Fruit fly (Drosophila melanogaster) whole organism, embryonic: ENCODE results near the gene CG3815.

Experiments
- B-H2 ChIP-seq: fragments of 200-800 bp; sonication (Bioruptor generic); optimal IDR thresholded peaks from 2 replicates; lab custom pipeline; 2018; ENCODE audit warnings: missing biosample characterization, mild to moderate bottlenecking, missing genetic modification characterization
- CG1024 ChIP-seq: fragments of 200-800 bp; sonication (Bioruptor generic); IDR thresholded peaks from 2 replicates; pipeline ENCODE4 v1.3.6; 2022; ENCODE audit warnings: missing biosample characterization, missing genetic modification characterization
- CG10321 ChIP-seq: fragments of 200-800 bp; sonication (Bioruptor generic); IDR thresholded peaks from 2 replicates; pipeline ENCODE4 v1.3.6; 2022; ENCODE audit warnings: missing biosample characterization, missing genetic modification characterization
- CG10431 ChIP-seq: fragments of 200-800 bp; sonication (Bioruptor generic); optimal IDR thresholded peaks from 3 replicates; lab custom pipeline; 2018; ENCODE audit warnings: missing biosample characterization, mild to moderate bottlenecking, missing genetic modification characterization
- CG10565 ChIP-seq: fragments of 200-800 bp; sonication (Bioruptor generic); optimal IDR thresholded peaks from 3 replicates; lab custom pipeline; 2016; ENCODE audit warnings: missing biosample characterization, mild to moderate bottlenecking, missing genetic modification characterization
- CG11093 ChIP-seq: fragments of 200-800 bp; sonication (Bioruptor generic); IDR thresholded peaks from 3 replicates; pipeline ENCODE4 v1.3.6; 2022; ENCODE audit warnings: missing biosample characterization, missing genetic modification characterization
- CG11504 ChIP-seq: fragments of 200-800 bp; sonication (Bioruptor generic); optimal IDR thresholded peaks from 3 replicates; lab custom pipeline; 2019; ENCODE audit warnings: missing biosample characterization, mild to moderate bottlenecking, missing genetic modification characterization, moderate library complexity
- CG11560 ChIP-seq: fragments of 200-800 bp; sonication (Bioruptor generic); IDR thresholded peaks from 3 replicates; pipeline ENCODE4 v1.3.6; 2022; ENCODE audit warnings: missing biosample characterization, missing genetic modification characterization
- CG12219 ChIP-seq: fragments of 200-800 bp; sonication (Bioruptor generic); optimal IDR thresholded peaks from 3 replicates; lab custom pipeline; 2018; ENCODE audit warnings: missing biosample characterization, mild to moderate bottlenecking, missing genetic modification characterization
- CG13775 ChIP-seq: fragments of 200-800 bp; sonication (Bioruptor generic); optimal IDR thresholded peaks from 3 replicates; lab custom pipeline; 2017; ENCODE audit warnings: missing biosample characterization, mild to moderate bottlenecking, missing genetic modification characterization
- CG14667 ChIP-seq: fragments of 200-800 bp; sonication (Bioruptor generic); IDR thresholded peaks from 2 replicates; pipeline ENCODE4 v1.3.6; 2022; ENCODE audit warnings: missing biosample characterization, missing genetic modification characterization
- CG1529 ChIP-seq: fragments of 200-800 bp; sonication (Bioruptor generic); optimal IDR thresholded peaks from 3 replicates; lab custom pipeline; 2018; ENCODE audit warnings: missing biosample characterization, missing genetic modification characterization
- CG17328 ChIP-seq: fragments of 200-800 bp; sonication (Bioruptor generic); IDR thresholded peaks from 2 replicates; pipeline ENCODE4 v1.3.6; 2022; ENCODE audit warnings: missing biosample characterization, missing genetic modification characterization
- CG18476 ChIP-seq: fragments of 200-800 bp; sonication (Bioruptor generic); optimal IDR thresholded peaks from 2 replicates; lab custom pipeline; 2016; ENCODE audit warnings: missing biosample characterization, mild to moderate bottlenecking, missing genetic modification characterization
- CG18599 ChIP-seq: fragments of 200-800 bp; sonication (Bioruptor generic); optimal IDR thresholded peaks from 3 replicates; lab custom pipeline; 2017; ENCODE audit warnings: missing biosample characterization, missing genetic modification characterization, mild to moderate bottlenecking, moderate library complexity, missing genetic modification reagents
- CG2712 ChIP-seq: fragments of 200-800 bp; optimal IDR thresholded peaks from 3 replicates; lab custom pipeline; 2019; ENCODE audit warnings: missing biosample characterization, mild to moderate bottlenecking, missing genetic modification characterization, moderate library complexity
- CG31365 ChIP-seq: fragments of 200-800 bp; sonication (Bioruptor generic); optimal IDR thresholded peaks from 2 replicates; lab custom pipeline; 2018; ENCODE audit warnings: missing biosample characterization, mild to moderate bottlenecking, missing genetic modification characterization
- CG33213 ChIP-seq: fragments of 200-800 bp; sonication (Bioruptor generic); optimal IDR thresholded peaks from 3 replicates; lab custom pipeline; 2016; ENCODE audit warnings: missing biosample characterization, missing genetic modification characterization
- CG4282 ChIP-seq: fragments of 200-800 bp; sonication (Bioruptor generic); optimal IDR thresholded peaks from 2 replicates; lab custom pipeline; 2016; ENCODE audit warnings: missing biosample characterization, missing genetic modification characterization
- CG5953 ChIP-seq: fragments of 200-800 bp; sonication (Bioruptor generic); IDR thresholded peaks from 2 replicates; pipeline ENCODE4 v1.3.6; 2022; ENCODE audit warnings: missing biosample characterization, missing genetic modification characterization
- CG6254 ChIP-seq: fragments of 200-800 bp; sonication (Bioruptor generic); optimal IDR thresholded peaks from 3 replicates; lab custom pipeline; 2017; ENCODE audit warnings: mild to moderate bottlenecking, missing biosample characterization, missing genetic modification reagents, missing genetic modification characterization
- CG6689 ChIP-seq: fragments of 200-800 bp; sonication (Bioruptor generic); IDR thresholded peaks from 2 replicates; pipeline ENCODE4 v1.3.6; 2022; ENCODE audit warnings: missing biosample characterization, missing genetic modification characterization
- E2f2 ChIP-seq: fragments of 200-800 bp; sonication (Bioruptor generic); IDR thresholded peaks from 2 replicates; pipeline ENCODE4 v1.3.6; 2022; ENCODE audit warnings: missing biosample characterization, missing genetic modification characterization
- Fer2 ChIP-seq: fragments of 200-800 bp; sonication (Bioruptor generic); optimal IDR thresholded peaks from 2 replicates; lab custom pipeline; 2018; ENCODE audit warnings: missing biosample characterization, mild to moderate bottlenecking, missing genetic modification characterization, moderate library complexity
- H15 ChIP-seq: fragments of 200-800 bp; sonication (Bioruptor generic); IDR thresholded peaks from 3 replicates; pipeline ENCODE4 v1.3.6; 2022; ENCODE audit warnings: missing biosample characterization, missing genetic modification characterization
- Hr3 ChIP-seq: fragments of 200-800 bp; sonication (Bioruptor generic); optimal IDR thresholded peaks from 3 replicates; lab custom pipeline; 2016; ENCODE audit warnings: missing biosample characterization, missing genetic modification characterization
- Hr51 ChIP-seq, 2 experiments: fragments of 200-800 bp; sonication (Bioruptor generic); optimal IDR thresholded peaks; 2 replicates in 1 of 2; 3 replicates in 1 of 2; lab custom pipeline; 2016 to 2018; ENCODE audit warnings: missing biosample characterization in 2 of 2, missing genetic modification characterization in 2 of 2, mild to moderate bottlenecking in 1 of 2, moderate library complexity in 1 of 2
- NK7.1 ChIP-seq: fragments of 200-800 bp; sonication (Bioruptor generic); optimal IDR thresholded peaks from 3 replicates; lab custom pipeline; 2016; ENCODE audit warnings: missing biosample characterization, missing genetic modification characterization
- Optix ChIP-seq: fragments of 200-800 bp; sonication (Bioruptor generic); IDR thresholded peaks from 3 replicates; pipeline ENCODE4 v1.3.6; 2022; ENCODE audit warnings: missing biosample characterization, missing genetic modification characterization
- Ptx1 ChIP-seq: fragments of 200-800 bp; sonication (Bioruptor generic); IDR thresholded peaks from 2 replicates; pipeline ENCODE4 v1.3.6; 2022; ENCODE audit warnings: missing biosample characterization, missing genetic modification characterization
- Spps ChIP-seq: fragments of 200-800 bp; sonication (Bioruptor generic); optimal IDR thresholded peaks from 2 replicates; lab custom pipeline; 2018; ENCODE audit warnings: missing biosample characterization, mild to moderate bottlenecking, missing genetic modification characterization
- Trl ChIP-seq, 3 experiments: fragments of >200 bp in 2 of 3; fragments of 200-800 bp in 1 of 3; sonication (Bioruptor generic) in 1 of 3; optimal IDR thresholded peaks; 2 replicates in 1 of 3; 3 replicates in 2 of 3; lab custom pipeline; 2016 to 2017; ENCODE audit warnings: missing biosample characterization in 1 of 3, missing genetic modification characterization in 1 of 3
- ato ChIP-seq: fragments of 200-800 bp; sonication (Bioruptor generic); IDR thresholded peaks from 2 replicates; pipeline ENCODE4 v1.3.6; 2022; ENCODE audit warnings: missing biosample characterization, missing genetic modification characterization; ENCODE audit not compliant: partially characterized antibody
- bigmax ChIP-seq: fragments of 200-800 bp; sonication (Bioruptor generic); optimal IDR thresholded peaks from 2 replicates; lab custom pipeline; 2018; ENCODE audit warnings: missing biosample characterization, mild to moderate bottlenecking, missing genetic modification characterization
- cg ChIP-seq: fragments of 200-800 bp; sonication (Bioruptor generic); optimal IDR thresholded peaks from 3 replicates; lab custom pipeline; 2019; ENCODE audit warnings: missing biosample characterization, mild to moderate bottlenecking, missing genetic modification characterization, moderate library complexity
- chn ChIP-seq: fragments of 200-800 bp; sonication (Bioruptor generic); optimal IDR thresholded peaks from 2 replicates; lab custom pipeline; 2016; ENCODE audit warnings: missing biosample characterization, missing genetic modification characterization
- ci ChIP-seq: fragments of 200-800 bp; sonication (Bioruptor generic); IDR thresholded peaks from 3 replicates; pipeline ENCODE4 v1.3.6; 2022; ENCODE audit warnings: missing biosample characterization, missing genetic modification characterization
- crol ChIP-seq: fragments of 200-800 bp; sonication (Bioruptor generic); IDR thresholded peaks from 2 replicates; pipeline ENCODE4 v1.3.6; 2022; ENCODE audit warnings: missing biosample characterization, missing genetic modification characterization
- dimm ChIP-seq: fragments of 200-800 bp; sonication (Bioruptor generic); IDR thresholded peaks from 2 replicates; pipeline ENCODE4 v1.3.6; 2022; ENCODE audit warnings: missing biosample characterization, missing genetic modification characterization
- eyg ChIP-seq: fragments of 200-800 bp; sonication (Bioruptor generic); optimal IDR thresholded peaks from 3 replicates; lab custom pipeline; 2016; ENCODE audit warnings: missing biosample characterization, missing genetic modification characterization
- fd96Cb ChIP-seq: fragments of 200-800 bp; sonication (Bioruptor generic); optimal IDR thresholded peaks from 2 replicates; lab custom pipeline; 2018; ENCODE audit warnings: missing biosample characterization, mild to moderate bottlenecking, missing genetic modification characterization, moderate library complexity
- gro ChIP-seq: fragments of 200-800 bp; sonication (Bioruptor generic); optimal IDR thresholded peaks from 2 replicates; lab custom pipeline; 2016; ENCODE audit warnings: missing biosample characterization, missing genetic modification characterization
- hth ChIP-seq: fragments of >200 bp; optimal IDR thresholded peaks from 2 replicates; lab custom pipeline; 2017; ENCODE audit warnings: inconsistent platforms
- nmo ChIP-seq: fragments of 200-800 bp; sonication (Bioruptor generic); optimal IDR thresholded peaks from 2 replicates; lab custom pipeline; 2018; ENCODE audit warnings: missing biosample characterization, mild to moderate bottlenecking, missing genetic modification characterization, moderate library complexity
- pfk ChIP-seq: fragments of 200-800 bp; sonication (Bioruptor generic); optimal IDR thresholded peaks from 2 replicates; lab custom pipeline; 2018; ENCODE audit warnings: missing biosample characterization, mild to moderate bottlenecking, missing genetic modification characterization, moderate library complexity
- slp2 ChIP-seq: fragments of 200-800 bp; sonication (Bioruptor generic); optimal IDR thresholded peaks from 2 replicates; lab custom pipeline; 2016; ENCODE audit warnings: missing biosample characterization, missing genetic modification characterization
- trem ChIP-seq: fragments of 200-800 bp; optimal IDR thresholded peaks from 3 replicates; lab custom pipeline; 2019; ENCODE audit warnings: missing biosample characterization, mild to moderate bottlenecking, missing genetic modification characterization, moderate library complexity
- vfl ChIP-seq: fragments of 200-800 bp; sonication (Bioruptor generic); optimal IDR thresholded peaks from 2 replicates; lab custom pipeline; 2016; ENCODE audit warnings: missing biosample characterization, missing genetic modification characterization
- zen ChIP-seq: fragments of 200-800 bp; sonication (Bioruptor generic); optimal IDR thresholded peaks from 3 replicates; lab custom pipeline; 2018; ENCODE audit warnings: missing biosample characterization, mild to moderate bottlenecking, missing genetic modification characterization, moderate library complexity

CG3815 gene

dm6 chrX:6265456-6265877 is 29.7 kb upstream of the CG3815 start (continued):
- peak; percentile 88 for TF ChIP-seq CG11560
- peak; percentile 94 for TF ChIP-seq CG18599
- peak; percentile 97 for TF ChIP-seq CG1529 (GFP tag; lab: Kevin White, UChicago)
- peak; percentile 86 for TF ChIP-seq zen (tag; lab: Kevin White, UChicago)
- TF ChIP-seq CG10321 (GFP tag; lab: Robert Waterston, UW) = peak; percentile 67
- TF ChIP-seq hth (lab: Kevin White, UChicago) = no peak
- peak; percentile 95 for TF ChIP-seq CG12219 (GFP tag; lab: Kevin White, UChicago)
- TF ChIP-seq Hr3 (GFP tag; lab: Kevin White, UChicago) = peak; percentile 96
- TF ChIP-seq CG5953 (GFP tag; lab: Robert Waterston, UW) = peak; percentile 89
- TF ChIP-seq Spps (tag; lab: Kevin White, UChicago) = peak; percentile 82
- peak; percentile 50 for TF ChIP-seq CG10431
- peak; percentile 91 for TF ChIP-seq CG11093 (GFP tag; lab: Robert Waterston, UW)
- TF ChIP-seq Optix = peak; percentile 96

dm6 chrX:6266092-6266491 is 29.1 kb upstream of the CG3815 start:
- TF ChIP-seq gro (GFP tag; lab: Kevin White, UChicago) (no peak), CG11504 (tag; lab: Kevin White, UChicago) (peak; percentile 29), eyg (GFP tag; lab: Kevin White, UChicago) (no peak), pfk (peak; percentile 85), crol (GFP tag; lab: Robert Waterston, UW) (peak; percentile 76), CG10431 (peak; percentile 91), dimm (no peak), CG1024 (GFP tag; lab: Robert Waterston, UW) (no peak), CG13775 (GFP tag; lab: Kevin White, UChicago) (no peak), CG14667 (GFP tag; lab: Robert Waterston, UW) (no peak), bigmax (peak; percentile 87), slp2 (GFP tag; lab: Kevin White, UChicago) (no peak), cg (peak; percentile 39), CG33213 (no peak), ci (GFP tag; lab: Robert Waterston, UW) (0 out of 3 replicates have a peak, but pooled peaks have one; percentile 20), Trl (optimal IDR thresholded peaks at IDR 0.05; lab: Kevin White, UChicago) (peak; percentile 30 to 58), Trl (GFP tag; optimal IDR thresholded peaks at IDR 0.05; lab: Kevin White, UChicago) (no peak), trem (tag; lab: Kevin White, UChicago) (no peak), CG18476 (GFP tag; lab: Kevin White, UChicago) (no peak), CG17328 (GFP tag; lab: Robert Waterston, UW) (no peak), CG10565 (no peak)

- TF ChIP-seq Hr51 (GFP tag; optimal IDR thresholded peaks at IDR 0.05; lab: Kevin White, UChicago) = peak in 1 of 2 experiments; percentile 1
- no peak for TF ChIP-seq CG6254 (GFP tag; lab: Kevin White, UChicago)
- TF ChIP-seq NK7.1 (GFP tag; lab: Kevin White, UChicago) = no peak
- TF ChIP-seq vfl (GFP tag; lab: Kevin White, UChicago) = peak; percentile 51
- TF ChIP-seq Ptx1 = peak; percentile 77
- peak; percentile 39; the same call in 1 of the 2 replicates for TF ChIP-seq E2f2 (GFP tag; lab: Robert Waterston, UW)
- peak; percentile 18; the same call in 1 of the 2 replicates for TF ChIP-seq CG17328 (GFP tag; lab: Robert Waterston, UW)
- TF ChIP-seq fd96Cb (tag; lab: Kevin White, UChicago) = peak; percentile 45
- TF ChIP-seq CG31365 (tag; lab: Kevin White, UChicago) = no peak
- TF ChIP-seq H15 (GFP tag; lab: Robert Waterston, UW) = peak; percentile 45; the same call in 1 of the 3 replicates
- TF ChIP-seq nmo (GFP tag; lab: Kevin White, UChicago) = peak; percentile 45
- peak; percentile 39 for TF ChIP-seq CG14667 (GFP tag; lab: Robert Waterston, UW)
- peak; percentile 67 for TF ChIP-seq CG6689 (GFP tag; lab: Robert Waterston, UW)
- TF ChIP-seq ato (GFP tag; lab: Robert Waterston, UW) = no peak
- no peak for TF ChIP-seq B-H2 (GFP tag; lab: Kevin White, UChicago)
- peak; percentile 62 for TF ChIP-seq chn (GFP tag; lab: Kevin White, UChicago)
- TF ChIP-seq CG4282 (GFP tag; lab: Kevin White, UChicago) = peak; percentile 38
- TF ChIP-seq Fer2 (tag; lab: Kevin White, UChicago) = no peak
- peak; percentile 54 for TF ChIP-seq CG2712 (tag; lab: Kevin White, UChicago)
Measured at dm6 chrX:6267187-6267711, 27.9 kb upstream of the CG3815 start, which contains the start of gene schlank. schlank (minus strand) TSS chrX:6267228.
